Worm (Caenorhabditis elegans) whole organism, L2 larva: ENCODE data around the gene skpo-3.

ENCODE experiments used
- F13H6.1 ChIP-seq: sonication (generic microtip); optimal IDR thresholded peaks from 2 replicates; lab custom pipeline; 2016; ENCODE audit warnings: missing genetic modification characterization, missing compliant biosample characterization
- R02D3.7 ChIP-seq: fragments of 150-350 bp; optimal IDR thresholded peaks from 2 replicates; lab custom pipeline; 2014; ENCODE audit warnings: missing biosample characterization, missing genetic modification characterization
- Y55F3AM.14 ChIP-seq: fragments of 200-800 bp; sonication (Bioruptor generic); optimal IDR thresholded peaks from 2 replicates; lab custom pipeline; 2018; ENCODE audit warnings: mild to moderate bottlenecking, missing genetic modification characterization, missing compliant biosample characterization
- ZK546.5 ChIP-seq: sonication (generic microtip); optimal IDR thresholded peaks from 2 replicates; lab custom pipeline; 2017; ENCODE audit warnings: missing biosample characterization, missing genetic modification characterization
- alr-1 ChIP-seq: fragments of 150-350 bp; optimal IDR thresholded peaks from 2 replicates; lab custom pipeline; 2014; ENCODE audit warnings: missing biosample characterization, missing genetic modification characterization
- aly-2 ChIP-seq: fragments of 150-350 bp; optimal IDR thresholded peaks from 2 replicates; lab custom pipeline; 2014; ENCODE audit warnings: missing biosample characterization, missing genetic modification characterization
- ama-1 ChIP-seq: fragments of 150-350 bp; optimal IDR thresholded peaks from 2 replicates; lab custom pipeline; 2018; ENCODE audit warnings: inconsistent platforms
- blmp-1 ChIP-seq: sonication (generic microtip); optimal IDR thresholded peaks from 2 replicates; lab custom pipeline; 2017; ENCODE audit warnings: missing genetic modification characterization, mild to moderate bottlenecking, missing compliant biosample characterization, antibody characterized with exemption, moderate library complexity; ENCODE audit not compliant: insufficient read depth
- ceh-16 ChIP-seq: fragments of 150-350 bp; optimal IDR thresholded peaks from 2 replicates; lab custom pipeline; 2014; ENCODE audit warnings: missing biosample characterization, missing genetic modification characterization
- ceh-82 ChIP-seq: fragments of 150-350 bp; optimal IDR thresholded peaks from 2 replicates; lab custom pipeline; 2014; ENCODE audit warnings: missing biosample characterization, missing genetic modification characterization
- crh-2 ChIP-seq: sonication (generic microtip); optimal IDR thresholded peaks from 2 replicates; lab custom pipeline; 2017; ENCODE audit warnings: missing biosample characterization, missing genetic modification characterization
- dmd-4 ChIP-seq: sonication (generic microtip); optimal IDR thresholded peaks from 2 replicates; lab custom pipeline; 2017; ENCODE audit warnings: missing biosample characterization, missing genetic modification characterization
- egl-27 ChIP-seq: sonication (generic microtip); optimal IDR thresholded peaks from 3 replicates; lab custom pipeline; 2017; ENCODE audit warnings: missing biosample characterization, missing genetic modification reagents, missing genetic modification characterization
- elt-1 ChIP-seq: fragments of 150-350 bp; optimal IDR thresholded peaks from 2 replicates; lab custom pipeline; 2014; ENCODE audit warnings: missing biosample characterization, missing genetic modification characterization
- elt-3 ChIP-seq: sonication (generic microtip); optimal IDR thresholded peaks from 2 replicates; lab custom pipeline; 2017; ENCODE audit warnings: missing biosample characterization, missing genetic modification characterization
- fos-1 ChIP-seq: fragments of 150-350 bp; optimal IDR thresholded peaks from 2 replicates; lab custom pipeline; 2014; ENCODE audit warnings: missing biosample characterization, missing genetic modification characterization
- gmeb-1 ChIP-seq: fragments of 150-350 bp; optimal IDR thresholded peaks from 2 replicates; lab custom pipeline; 2014; ENCODE audit warnings: missing biosample characterization, missing genetic modification characterization
- lin-11 ChIP-seq: fragments of 150-350 bp; sonication (generic microtip); optimal IDR thresholded peaks from 2 replicates; lab custom pipeline; 2014; ENCODE audit warnings: missing biosample characterization, missing genetic modification characterization, inconsistent platforms, mixed read lengths
- lin-13 ChIP-seq: fragments of 150-350 bp; optimal IDR thresholded peaks from 2 replicates; lab custom pipeline; 2014; ENCODE audit warnings: missing biosample characterization, missing genetic modification reagents, missing genetic modification characterization
- lin-39 ChIP-seq: fragments of 150-350 bp; optimal IDR thresholded peaks from 2 replicates; lab custom pipeline; 2014; ENCODE audit warnings: missing biosample characterization, missing genetic modification reagents, missing genetic modification characterization
- lsy-2 ChIP-seq, 2 experiments: fragments of 150-350 bp in 1 of 2; sonication (generic microtip) in 1 of 2; optimal IDR thresholded peaks; 2 replicates each; lab custom pipeline; 2014 to 2017; ENCODE audit warnings: missing biosample characterization in 2 of 2, missing genetic modification characterization in 2 of 2
- mab-5 ChIP-seq: fragments of 150-350 bp; optimal IDR thresholded peaks from 2 replicates; lab custom pipeline; 2014; ENCODE audit warnings: missing biosample characterization, missing genetic modification characterization
- mdl-1 ChIP-seq, 2 experiments: fragments of 150-350 bp in 1 of 2; sonication (generic microtip) in 1 of 2; optimal IDR thresholded peaks; 2 replicates each; lab custom pipeline; 2017; ENCODE audit warnings: missing biosample characterization in 2 of 2, missing genetic modification characterization in 2 of 2
- nhr-11 ChIP-seq: fragments of 150-350 bp; optimal IDR thresholded peaks from 2 replicates; lab custom pipeline; 2014; ENCODE audit warnings: missing biosample characterization, missing genetic modification characterization
- nhr-12 ChIP-seq: fragments of 150-350 bp; optimal IDR thresholded peaks from 2 replicates; lab custom pipeline; 2014; ENCODE audit warnings: missing biosample characterization, missing genetic modification characterization
- nhr-21 ChIP-seq: fragments of 150-350 bp; optimal IDR thresholded peaks from 2 replicates; lab custom pipeline; 2014; ENCODE audit warnings: missing biosample characterization, missing genetic modification characterization
- nhr-23 ChIP-seq: fragments of 150-350 bp; optimal IDR thresholded peaks from 2 replicates; lab custom pipeline; 2014; ENCODE audit warnings: missing biosample characterization, missing genetic modification reagents, missing genetic modification characterization
- nhr-25 ChIP-seq: fragments of 150-350 bp; sonication (generic microtip); optimal IDR thresholded peaks from 3 replicates; lab custom pipeline; 2014; ENCODE audit warnings: missing biosample characterization, missing genetic modification characterization
- nhr-6 ChIP-seq: fragments of 150-350 bp; optimal IDR thresholded peaks from 2 replicates; lab custom pipeline; 2014; ENCODE audit warnings: missing biosample characterization, missing genetic modification characterization
- nhr-77 ChIP-seq: fragments of 150-350 bp; optimal IDR thresholded peaks from 2 replicates; lab custom pipeline; 2014; ENCODE audit warnings: missing biosample characterization, missing genetic modification characterization
- peb-1 ChIP-seq: fragments of 150-350 bp; optimal IDR thresholded peaks from 2 replicates; lab custom pipeline; 2014; ENCODE audit warnings: missing biosample characterization, missing genetic modification characterization
- skn-1 ChIP-seq: sonication (generic microtip); optimal IDR thresholded peaks from 2 replicates; lab custom pipeline; 2017; ENCODE audit warnings: missing biosample characterization, missing genetic modification characterization
- sma-3 ChIP-seq: sonication (generic microtip); optimal IDR thresholded peaks from 2 replicates; lab custom pipeline; 2016; ENCODE audit warnings: missing genetic modification reagents, missing genetic modification characterization, missing compliant biosample characterization
- sma-9 ChIP-seq, 2 experiments: fragments of 150-350 bp in 1 of 2; sonication (generic microtip) in 1 of 2; optimal IDR thresholded peaks; 2 replicates each; lab custom pipeline; 2014 to 2016; ENCODE audit warnings: missing genetic modification characterization in 2 of 2, mild to moderate bottlenecking in 1 of 2, missing biosample characterization in 1 of 2, missing compliant biosample characterization in 1 of 2, missing genetic modification reagents in 1 of 2, moderate library complexity in 1 of 2
- snpc-4 ChIP-seq: fragments of 150-350 bp; optimal IDR thresholded peaks from 2 replicates; lab custom pipeline; 2014; ENCODE audit warnings: missing biosample characterization, missing genetic modification characterization
- unc-55 ChIP-seq: fragments of 150-350 bp; sonication (generic microtip); optimal IDR thresholded peaks from 3 replicates; lab custom pipeline; 2014; ENCODE audit warnings: missing biosample characterization, missing genetic modification reagents, missing genetic modification characterization
- unc-62 ChIP-seq: fragments of 150-350 bp; optimal IDR thresholded peaks from 2 replicates; lab custom pipeline; 2014; ENCODE audit warnings: missing biosample characterization, missing genetic modification reagents, missing genetic modification characterization
- zag-1 ChIP-seq: fragments of 150-350 bp; optimal IDR thresholded peaks from 2 replicates; lab custom pipeline; 2014; ENCODE audit warnings: missing biosample characterization, missing genetic modification characterization
- ztf-1 ChIP-seq: fragments of 200-800 bp; sonication (Bioruptor generic); conservative IDR thresholded peaks from 2 replicates; pipeline ENCODE4 v1.3.6; 2022; ENCODE audit warnings: missing genetic modification characterization, missing compliant biosample characterization
- ztf-11 ChIP-seq: sonication (generic microtip); optimal IDR thresholded peaks from 2 replicates; lab custom pipeline; 2017; ENCODE audit warnings: missing biosample characterization, missing genetic modification characterization

skpo-3 gene

DNA sequence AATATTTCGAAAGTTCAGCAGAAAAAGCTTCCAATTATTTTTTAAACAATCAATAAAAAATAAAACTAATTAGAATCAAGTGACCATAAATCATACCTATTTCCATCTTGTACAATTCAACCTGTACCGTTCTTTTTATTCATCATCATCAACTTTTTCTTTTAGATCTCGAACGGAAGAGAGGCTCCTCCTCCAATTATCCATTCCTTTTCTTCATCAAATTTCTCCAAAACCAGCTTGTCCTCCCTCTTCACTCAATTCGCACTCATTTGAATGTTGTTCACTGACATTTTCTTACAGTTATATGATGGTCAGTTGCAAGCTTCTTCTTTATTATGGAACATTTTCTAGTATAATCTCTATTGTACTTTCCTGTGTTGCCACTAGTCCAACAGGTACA is 16.2 kb downstream of the skpo-3 start, which contains the start of gene C30G12.4:
Gene C30G12.4, plus strand, starts transcription at position 301 of the 400 bp plus-strand sequence.
- TF ChIP-seq zag-1 (tag; lab: Kevin White, UChicago) (no peak), egl-27 (no peak), unc-55 (GFP tag; lab: Kevin White, UChicago) (no peak), dmd-4 (tag; lab: Kevin White, UChicago) (no peak), snpc-4 (tag; lab: Kevin White, UChicago) (no peak), ztf-11 (tag; lab: Kevin White, UChicago) (no peak), ZK546.5 (tag; lab: Kevin White, UChicago) (no peak), ama-1 (no peak), lin-13 (GFP tag; lab: Kevin White, UChicago) (no peak), elt-3 (tag; lab: Kevin White, UChicago) (no peak), ceh-16 (tag; lab: Kevin White, UChicago) (no peak)

DNA sequence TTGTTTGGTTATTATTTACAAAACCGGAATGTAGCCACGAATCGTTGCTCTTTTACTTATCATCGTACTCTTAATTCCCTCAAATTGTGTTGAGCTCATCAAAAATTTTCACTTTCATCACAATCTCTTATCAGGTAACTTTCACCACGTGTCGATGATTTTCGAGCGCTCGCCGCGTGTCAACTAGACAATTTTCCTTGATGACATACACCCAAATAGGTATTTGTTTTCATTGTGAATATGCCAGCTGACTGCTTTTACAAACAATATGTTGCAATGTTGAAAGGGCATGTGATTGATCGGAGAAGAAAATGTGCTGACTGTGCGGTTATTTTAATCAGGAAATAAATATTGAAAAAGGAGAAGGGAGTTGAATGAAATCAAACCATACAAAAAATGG is 19.0 kb downstream of the skpo-3 start:
- TF ChIP-seq mdl-1 (tag; optimal IDR thresholded peaks at IDR 0.05; lab: Kevin White, UChicago) (peak in 1 of 2 experiments; percentile 37), gmeb-1 (tag; lab: Kevin White, UChicago) (peak; percentile 42), fos-1 (tag; lab: Kevin White, UChicago) (peak; percentile 62), sma-3 (GFP tag; lab: Kevin White, UChicago) (peak; percentile 12), crh-2 (tag; lab: Kevin White, UChicago) (peak; percentile 74), elt-1 (tag; lab: Kevin White, UChicago) (no peak), peb-1 (tag; lab: Kevin White, UChicago) (no peak), blmp-1 (tag; lab: Kevin White, UChicago) (peak; percentile 47), ZK546.5 (tag; lab: Kevin White, UChicago) (no peak), sma-9 (GFP tag; optimal IDR thresholded peaks at IDR 0.05; lab: Kevin White, UChicago) (peak; percentile 79), sma-9 (tag; optimal IDR thresholded peaks at IDR 0.05; lab: Kevin White, UChicago) (no peak)

ce11 chrII:7269783-7270182 is 24.1 kb downstream of the skpo-3 start:
- TF ChIP-seq fos-1 (tag; lab: Kevin White, UChicago) (peak; percentile 22), nhr-6 (tag; lab: Kevin White, UChicago) (no peak), sma-9 (GFP tag; optimal IDR thresholded peaks at IDR 0.05; lab: Kevin White, UChicago) (no peak), sma-9 (tag; optimal IDR thresholded peaks at IDR 0.05; lab: Kevin White, UChicago) (no peak), dmd-4 (tag; lab: Kevin White, UChicago) (no peak), peb-1 (tag; lab: Kevin White, UChicago) (no peak), ama-1 (no peak), nhr-12 (tag; lab: Kevin White, UChicago) (no peak), unc-62 (no peak)

DNA sequence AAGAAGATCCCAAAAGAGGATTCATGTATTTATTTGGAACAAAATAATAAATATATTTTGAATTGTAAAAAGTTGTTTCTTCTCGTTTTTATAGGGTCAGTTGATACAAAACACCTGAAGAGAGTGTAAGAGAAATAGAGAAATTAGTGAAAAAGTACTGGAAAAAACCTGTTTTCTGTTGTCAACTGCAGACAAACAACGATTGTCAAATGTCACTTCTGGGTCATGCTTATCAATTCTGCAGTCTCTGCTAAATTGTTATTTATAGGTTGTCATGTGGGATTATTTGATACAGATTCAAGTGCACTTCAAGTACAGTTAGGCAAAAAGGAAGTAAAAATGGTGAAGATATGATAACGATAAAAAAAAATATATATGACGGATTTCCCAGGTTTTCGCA is 26.8 kb downstream of the skpo-3 start:
- TF ChIP-seq mdl-1 (tag; optimal IDR thresholded peaks at IDR 0.05; lab: Kevin White, UChicago) (peak in 1 of 2 experiments; percentile 6), elt-3 (tag; lab: Kevin White, UChicago) (no peak), R02D3.7 (tag; lab: Kevin White, UChicago) (no peak), elt-1 (tag; lab: Kevin White, UChicago) (no peak), ceh-16 (tag; lab: Kevin White, UChicago) (no peak), nhr-25 (peak; percentile 74), Y55F3AM.14 (no peak), gmeb-1 (tag; lab: Kevin White, UChicago) (no peak), fos-1 (tag; lab: Kevin White, UChicago) (peak; percentile 17), blmp-1 (tag; lab: Kevin White, UChicago) (peak; percentile 3), lin-39 (tag; lab: Kevin White, UChicago) (no peak), peb-1 (tag; lab: Kevin White, UChicago) (no peak), egl-27 (peak; percentile 8), ztf-11 (tag; lab: Kevin White, UChicago) (no peak), skn-1 (tag; lab: Kevin White, UChicago) (no peak), nhr-11 (tag; lab: Kevin White, UChicago) (no peak), lsy-2 (tag; optimal IDR thresholded peaks at IDR 0.05; lab: Kevin White, UChicago) (no peak), sma-9 (GFP tag; optimal IDR thresholded peaks at IDR 0.05; lab: Kevin White, UChicago) (peak; percentile 49), sma-9 (tag; optimal IDR thresholded peaks at IDR 0.05; lab: Kevin White, UChicago) (no peak), nhr-12 (tag; lab: Kevin White, UChicago) (no peak), F13H6.1 (no peak), nhr-23 (tag; lab: Kevin White, UChicago) (no peak), sma-3 (GFP tag; lab: Kevin White, UChicago) (peak; percentile 62), aly-2 (tag; lab: Kevin White, UChicago) (no peak), unc-62 (no peak), ceh-82 (no peak), mab-5 (tag; lab: Kevin White, UChicago) (no peak), zag-1 (tag; lab: Kevin White, UChicago) (no peak), ztf-1 (GFP tag; lab: Robert Waterston, UW) (no peak), nhr-6 (tag; lab: Kevin White, UChicago) (no peak), ZK546.5 (tag; lab: Kevin White, UChicago) (no peak), alr-1 (tag; lab: Kevin White, UChicago) (no peak), lin-11 (no peak), nhr-77 (no peak), nhr-21 (tag; lab: Kevin White, UChicago) (peak; percentile 68)
